Fruit fly (Drosophila melanogaster): ENCODE data around the gene comt.

The comt gene

DNA sequence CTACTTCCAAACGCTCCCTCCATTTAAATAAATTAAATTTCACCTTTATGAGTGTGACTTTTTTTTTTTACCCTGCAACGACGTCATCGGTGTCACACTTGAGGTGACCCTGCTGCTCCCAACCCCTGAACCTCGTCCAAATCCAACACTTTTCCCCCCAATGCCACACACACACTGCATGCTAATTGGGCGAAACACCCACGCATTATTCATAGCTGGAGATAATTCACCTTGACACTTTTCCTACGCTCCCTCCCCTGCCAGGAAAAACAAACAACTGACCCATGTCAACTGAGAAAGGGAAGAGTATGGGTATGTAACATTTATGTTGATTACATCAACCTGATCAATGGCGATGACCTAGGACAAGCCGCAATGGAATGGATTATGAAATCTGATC is 39.5 kb upstream of the comt start:
- TF ChIP-seq Jra (GFP tag; optimal IDR thresholded peaks at IDR 0.05): no peak
- no peak for TF ChIP-seq CG9705 (GFP tag; optimal IDR thresholded peaks at IDR 0.05)
- TF ChIP-seq tai (GFP tag; optimal IDR thresholded peaks at IDR 0.05): no peak
- no peak for TF ChIP-seq h (GFP tag; optimal IDR thresholded peaks at IDR 0.05)
- no peak for TF ChIP-seq dsf (GFP tag; optimal IDR thresholded peaks at IDR 0.05; ENCODE audit: borderline replicate concordance)
- no peak for TF ChIP-seq HLH106 (tag; optimal IDR thresholded peaks at IDR 0.05)
- no peak for TF ChIP-seq Rel (GFP tag; optimal IDR thresholded peaks at IDR 0.05)
- TF ChIP-seq Rel (tag; optimal IDR thresholded peaks at IDR 0.05): no peak
- TF ChIP-seq fru (GFP tag; optimal IDR thresholded peaks at IDR 0.05): no peak
- TF ChIP-seq ey (GFP tag; optimal IDR thresholded peaks at IDR 0.05): no peak
- no peak for TF ChIP-seq psq (GFP tag; optimal IDR thresholded peaks at IDR 0.05)
- TF ChIP-seq brk (GFP tag; optimal IDR thresholded peaks at IDR 0.05): no peak
- no peak for TF ChIP-seq Dfd (GFP tag; optimal IDR thresholded peaks at IDR 0.05)

DNA sequence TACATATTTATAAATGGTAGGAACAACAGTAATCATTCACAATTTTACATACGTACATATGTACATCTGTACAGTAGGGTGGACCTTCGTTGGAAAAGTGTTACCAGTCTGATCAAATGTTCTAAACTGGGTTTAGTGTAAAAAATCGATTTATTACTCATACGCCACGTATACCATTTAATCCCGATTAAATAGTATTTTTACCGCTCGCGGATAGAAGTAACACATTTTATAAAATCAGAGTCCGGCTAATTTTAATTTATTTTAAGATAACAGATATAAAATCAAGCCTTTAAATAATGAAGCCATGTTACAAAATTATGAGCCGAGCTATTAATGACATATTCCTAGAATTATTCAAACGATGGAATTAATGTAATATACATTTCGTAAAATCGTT is 38.4 kb upstream of the comt start:
- TF ChIP-seq Vsx2 (GFP tag; optimal IDR thresholded peaks at IDR 0.05; ENCODE audit: partially characterized antibody): no peak
- TF ChIP-seq usp (GFP tag; optimal IDR thresholded peaks at IDR 0.05): no peak
- TF ChIP-seq sv (GFP tag; optimal IDR thresholded peaks at IDR 0.05): no peak
- TF ChIP-seq jim (GFP tag; optimal IDR thresholded peaks at IDR 0.05): no peak
- TF ChIP-seq foxo (GFP tag; optimal IDR thresholded peaks at IDR 0.05): peak in 1 of 2 experiments; percentile 9
- no peak for TF ChIP-seq br (GFP tag; optimal IDR thresholded peaks at IDR 0.05)
- TF ChIP-seq lola (GFP tag; optimal IDR thresholded peaks at IDR 0.05): no peak
- TF ChIP-seq Dfd (GFP tag; optimal IDR thresholded peaks at IDR 0.05): no peak
- TF ChIP-seq HLH106 (tag; optimal IDR thresholded peaks at IDR 0.05): peak; percentile 28
- TF ChIP-seq brk (GFP tag; optimal IDR thresholded peaks at IDR 0.05): no peak
- TF ChIP-seq Sp1 (GFP tag; optimal IDR thresholded peaks at IDR 0.05): peak; percentile 17
- TF ChIP-seq N (GFP tag; optimal IDR thresholded peaks at IDR 0.05): no peak
- TF ChIP-seq woc (GFP tag; optimal IDR thresholded peaks at IDR 0.05): no peak
- no peak for TF ChIP-seq Rel (GFP tag; optimal IDR thresholded peaks at IDR 0.05)
- no peak for TF ChIP-seq Rel (tag; optimal IDR thresholded peaks at IDR 0.05)

DNA sequence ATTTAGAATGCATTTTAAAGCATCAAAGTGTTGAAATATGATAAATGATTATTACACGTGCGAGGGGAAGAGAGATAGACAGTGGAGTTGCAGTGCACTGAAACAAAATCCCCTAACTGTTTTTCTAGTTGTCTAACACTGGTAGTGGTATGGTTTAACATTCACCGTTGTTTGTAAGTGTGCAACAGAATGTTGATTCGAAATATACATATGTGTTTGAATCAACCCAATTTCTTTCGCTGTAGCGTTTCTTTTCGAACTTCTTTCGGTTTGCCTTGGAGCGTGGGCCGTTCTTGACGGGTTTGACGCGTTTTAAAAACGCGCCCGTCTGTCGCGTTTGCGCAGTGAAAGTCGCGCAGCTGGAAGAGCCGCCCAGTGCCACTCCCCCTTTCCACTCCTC is 37.5 kb upstream of the comt start:
- TF ChIP-seq tai (GFP tag; optimal IDR thresholded peaks at IDR 0.05): no peak
- no peak for TF ChIP-seq Dfd (GFP tag; optimal IDR thresholded peaks at IDR 0.05)
- no peak for TF ChIP-seq CG32264 (GFP tag; optimal IDR thresholded peaks at IDR 0.05)
- TF ChIP-seq Hnf4 (GFP tag; optimal IDR thresholded peaks at IDR 0.05): peak; percentile 14
- peak; percentile 39 for TF ChIP-seq ey (GFP tag; optimal IDR thresholded peaks at IDR 0.05)
- no peak for TF ChIP-seq CG9705 (GFP tag; optimal IDR thresholded peaks at IDR 0.05)
- peak; percentile 53 for TF ChIP-seq h (GFP tag; optimal IDR thresholded peaks at IDR 0.05)
- no peak for TF ChIP-seq Abd-B (GFP tag; optimal IDR thresholded peaks at IDR 0.05)
- TF ChIP-seq br (GFP tag; optimal IDR thresholded peaks at IDR 0.05): no peak
- TF ChIP-seq Myc (optimal IDR thresholded peaks at IDR 0.05): no peak
- TF ChIP-seq usp (GFP tag; optimal IDR thresholded peaks at IDR 0.05): no peak
- TF ChIP-seq Hr78 (GFP tag; optimal IDR thresholded peaks at IDR 0.05): no peak
- TF ChIP-seq sage (GFP tag; optimal IDR thresholded peaks at IDR 0.05): no peak
- TF ChIP-seq lola (GFP tag; optimal IDR thresholded peaks at IDR 0.05): no peak
- TF ChIP-seq OdsH (GFP tag; optimal IDR thresholded peaks at IDR 0.05): no peak
- TF ChIP-seq dsf (GFP tag; optimal IDR thresholded peaks at IDR 0.05; ENCODE audit: borderline replicate concordance): no peak
- no peak for TF ChIP-seq Vsx2 (GFP tag; optimal IDR thresholded peaks at IDR 0.05; ENCODE audit: partially characterized antibody)
- no peak for TF ChIP-seq Rel (GFP tag; optimal IDR thresholded peaks at IDR 0.05)
- TF ChIP-seq Rel (tag; optimal IDR thresholded peaks at IDR 0.05): no peak
- TF ChIP-seq Mio (GFP tag; optimal IDR thresholded peaks at IDR 0.05): no peak
- no peak for TF ChIP-seq Jra (GFP tag; optimal IDR thresholded peaks at IDR 0.05)
- no peak for TF ChIP-seq dmrt93B (GFP tag; optimal IDR thresholded peaks at IDR 0.05)
- peak; percentile 20 for TF ChIP-seq rgr (GFP tag; optimal IDR thresholded peaks at IDR 0.05)
- peak; percentile 36 for TF ChIP-seq HLH106 (tag; optimal IDR thresholded peaks at IDR 0.05)
- TF ChIP-seq Sp1 (GFP tag; optimal IDR thresholded peaks at IDR 0.05): peak; percentile 1
- peak; percentile 26 for TF ChIP-seq psq (GFP tag; optimal IDR thresholded peaks at IDR 0.05)
- no peak for TF ChIP-seq jim (GFP tag; optimal IDR thresholded peaks at IDR 0.05)
- TF ChIP-seq woc (GFP tag; optimal IDR thresholded peaks at IDR 0.05): peak; percentile 22
- no peak for TF ChIP-seq CrebA (GFP tag; optimal IDR thresholded peaks at IDR 0.05; ENCODE audit: borderline replicate concordance)
- TF ChIP-seq N (GFP tag; optimal IDR thresholded peaks at IDR 0.05): no peak
- no peak for TF ChIP-seq sv (GFP tag; optimal IDR thresholded peaks at IDR 0.05)
- peak; percentile 59 for TF ChIP-seq fru (GFP tag; optimal IDR thresholded peaks at IDR 0.05)
- TF ChIP-seq Dif (GFP tag; optimal IDR thresholded peaks at IDR 0.05; ENCODE audit: partially characterized antibody): no peak
- TF ChIP-seq foxo (GFP tag; optimal IDR thresholded peaks at IDR 0.05): peak in 1 of 2 experiments; percentile 41
- no peak for TF ChIP-seq pan (optimal IDR thresholded peaks at IDR 0.05)

Measured in whole organism, wandering third instar larva.